Fruit fly (Drosophila melanogaster) whole organism, embryonic: ENCODE results near the gene CG8516.

Source experiments
- Ada2b ChIP-seq: fragments of 200-800 bp; sonication (Bioruptor generic); IDR thresholded peaks from 2 replicates; pipeline ENCODE4 v1.3.6; 2022; ENCODE audit warnings: missing biosample characterization, missing genetic modification characterization
- Atf-2 ChIP-seq: fragments of 200-800 bp; sonication (Bioruptor generic); optimal IDR thresholded peaks from 2 replicates; lab custom pipeline; 2016; ENCODE audit warnings: missing biosample characterization, missing genetic modification characterization
- Bteb2 ChIP-seq: fragments of 200-800 bp; sonication (Bioruptor generic); optimal IDR thresholded peaks from 2 replicates; lab custom pipeline; 2016; ENCODE audit warnings: missing biosample characterization, missing genetic modification characterization
- CG11093 ChIP-seq: fragments of 200-800 bp; sonication (Bioruptor generic); IDR thresholded peaks from 3 replicates; pipeline ENCODE4 v1.3.6; 2022; ENCODE audit warnings: missing biosample characterization, missing genetic modification characterization
- CG11560 ChIP-seq: fragments of 200-800 bp; sonication (Bioruptor generic); IDR thresholded peaks from 3 replicates; pipeline ENCODE4 v1.3.6; 2022; ENCODE audit warnings: missing biosample characterization, missing genetic modification characterization
- CG12155 ChIP-seq: fragments of 200-800 bp; sonication (Bioruptor generic); optimal IDR thresholded peaks from 3 replicates; lab custom pipeline; 2016; ENCODE audit warnings: missing biosample characterization, missing genetic modification characterization
- CG12391 ChIP-seq: fragments of 200-800 bp; sonication (Bioruptor generic); optimal IDR thresholded peaks from 3 replicates; lab custom pipeline; 2018; ENCODE audit warnings: missing biosample characterization, mild to moderate bottlenecking, missing genetic modification characterization, moderate library complexity
- CG13296 ChIP-seq: fragments of 200-800 bp; sonication (Bioruptor generic); optimal IDR thresholded peaks from 3 replicates; lab custom pipeline; 2018; ENCODE audit warnings: missing biosample characterization, mild to moderate bottlenecking, missing genetic modification characterization
- CG15269 ChIP-seq: fragments of 200-800 bp; sonication (Bioruptor generic); optimal IDR thresholded peaks from 2 replicates; lab custom pipeline; 2018; ENCODE audit warnings: missing biosample characterization, mild to moderate bottlenecking, missing genetic modification characterization, moderate library complexity
- CG16779 ChIP-seq: fragments of 200-800 bp; sonication (Bioruptor generic); IDR thresholded peaks from 2 replicates; pipeline ENCODE4 v1.3.6; 2022; ENCODE audit warnings: missing biosample characterization, missing genetic modification characterization
- CG16813 ChIP-seq: fragments of 200-800 bp; sonication (Bioruptor generic); IDR thresholded peaks from 3 replicates; pipeline ENCODE4 v1.3.6; 2022; ENCODE audit warnings: missing biosample characterization, missing genetic modification characterization; ENCODE audit not compliant: partially characterized antibody
- CG2116 ChIP-seq: fragments of 200-800 bp; sonication (Bioruptor generic); optimal IDR thresholded peaks from 3 replicates; lab custom pipeline; 2018; ENCODE audit warnings: missing biosample characterization, mild to moderate bottlenecking, missing genetic modification characterization
- CG30403 ChIP-seq: fragments of 200-800 bp; sonication (Bioruptor generic); optimal IDR thresholded peaks from 3 replicates; lab custom pipeline; 2016; ENCODE audit warnings: missing biosample characterization, missing genetic modification characterization
- CG32532 ChIP-seq: fragments of 200-800 bp; sonication (Bioruptor generic); IDR thresholded peaks from 2 replicates; pipeline ENCODE4 v1.3.6; 2022; ENCODE audit warnings: missing biosample characterization, missing genetic modification characterization
- CG34422 ChIP-seq: fragments of 200-800 bp; sonication (Bioruptor generic); IDR thresholded peaks from 3 replicates; pipeline ENCODE4 v1.3.6; 2022; ENCODE audit warnings: missing biosample characterization, missing genetic modification characterization
- CG4820 ChIP-seq: fragments of 200-800 bp; sonication (Bioruptor generic); optimal IDR thresholded peaks from 3 replicates; lab custom pipeline; 2016; ENCODE audit warnings: missing biosample characterization, missing genetic modification characterization
- CG7372 ChIP-seq: fragments of 200-800 bp; sonication (Bioruptor generic); IDR thresholded peaks from 2 replicates; pipeline ENCODE4 v1.3.6; 2022; ENCODE audit warnings: missing biosample characterization, missing genetic modification characterization
- CG7963 ChIP-seq: fragments of 200-800 bp; sonication (Bioruptor generic); IDR thresholded peaks from 3 replicates; pipeline ENCODE4 v1.3.6; 2022; ENCODE audit warnings: missing biosample characterization, missing genetic modification characterization; ENCODE audit not compliant: partially characterized antibody
- CG9609 ChIP-seq: fragments of 200-800 bp; sonication (Bioruptor generic); optimal IDR thresholded peaks from 3 replicates; lab custom pipeline; 2016; ENCODE audit warnings: missing biosample characterization, missing genetic modification characterization
- CG9727 ChIP-seq: fragments of 200-800 bp; sonication (Bioruptor generic); optimal IDR thresholded peaks from 3 replicates; lab custom pipeline; 2017; ENCODE audit warnings: missing biosample characterization, mild to moderate bottlenecking, missing genetic modification characterization
- CG9876 ChIP-seq: fragments of 200-800 bp; sonication (Bioruptor generic); optimal IDR thresholded peaks from 2 replicates; lab custom pipeline; 2016; ENCODE audit warnings: missing biosample characterization, missing genetic modification characterization
- Dad ChIP-seq: fragments of 200-800 bp; sonication (Bioruptor generic); optimal IDR thresholded peaks from 3 replicates; lab custom pipeline; 2016; ENCODE audit warnings: missing biosample characterization, missing genetic modification characterization
- Dp ChIP-seq: fragments of 200-800 bp; sonication (Bioruptor generic); optimal IDR thresholded peaks from 2 replicates; lab custom pipeline; 2018; ENCODE audit warnings: missing biosample characterization, mild to moderate bottlenecking, missing genetic modification characterization, moderate library complexity
- Dref ChIP-seq: fragments of 200-800 bp; sonication (Bioruptor generic); IDR thresholded peaks from 2 replicates; pipeline ENCODE4 v1.3.6; 2022; ENCODE audit warnings: missing biosample characterization, missing genetic modification characterization
- Drgx ChIP-seq: fragments of 200-800 bp; sonication (Bioruptor generic); IDR thresholded peaks from 2 replicates; pipeline ENCODE4 v1.3.6; 2022; ENCODE audit warnings: missing biosample characterization, missing genetic modification characterization
- Eip74EF ChIP-seq, 2 experiments: fragments of 200-800 bp in 1 of 2; fragments of >200 bp in 1 of 2; sonication (Bioruptor generic) in 1 of 2; optimal IDR thresholded peaks; 2 replicates each; lab custom pipeline; 2017 to 2019; ENCODE audit warnings: missing biosample characterization in 2 of 2, missing genetic modification characterization in 2 of 2, mild to moderate bottlenecking in 1 of 2, moderate library complexity in 1 of 2
- Ets97D ChIP-seq: fragments of 200-800 bp; sonication (Bioruptor generic); optimal IDR thresholded peaks from 3 replicates; lab custom pipeline; 2016; ENCODE audit warnings: missing biosample characterization, missing genetic modification characterization
- GATAe ChIP-seq: fragments of 200-800 bp; sonication (Bioruptor generic); conservative IDR thresholded peaks from 2 replicates; pipeline ENCODE4 v1.3.6; 2022; ENCODE audit warnings: missing biosample characterization, missing genetic modification characterization
- H15 ChIP-seq: fragments of 200-800 bp; sonication (Bioruptor generic); IDR thresholded peaks from 3 replicates; pipeline ENCODE4 v1.3.6; 2022; ENCODE audit warnings: missing biosample characterization, missing genetic modification characterization
- HLHmδ ChIP-seq: fragments of 200-800 bp; sonication (Bioruptor generic); optimal IDR thresholded peaks from 2 replicates; lab custom pipeline; 2018; ENCODE audit warnings: missing biosample characterization, mild to moderate bottlenecking, missing genetic modification characterization, moderate library complexity
- Kr ChIP-seq: fragments of 200-800 bp; sonication (Bioruptor generic); optimal IDR thresholded peaks from 2 replicates; lab custom pipeline; 2017; ENCODE audit warnings: missing biosample characterization, mild to moderate bottlenecking, missing genetic modification characterization
- Nf-YA ChIP-seq: fragments of 200-800 bp; sonication (Bioruptor generic); IDR thresholded peaks from 2 replicates; pipeline ENCODE4 v1.3.6; 2022; ENCODE audit warnings: missing biosample characterization, missing genetic modification characterization
- Ptx1 ChIP-seq: fragments of 200-800 bp; sonication (Bioruptor generic); IDR thresholded peaks from 2 replicates; pipeline ENCODE4 v1.3.6; 2022; ENCODE audit warnings: missing biosample characterization, missing genetic modification characterization
- Rfx ChIP-seq: fragments of 200-800 bp; sonication (Bioruptor generic); IDR thresholded peaks from 2 replicates; pipeline ENCODE4 v1.3.6; 2022; ENCODE audit warnings: missing biosample characterization, missing genetic modification characterization
- Side ChIP-seq: fragments of 200-800 bp; sonication (Bioruptor generic); optimal IDR thresholded peaks from 2 replicates; lab custom pipeline; 2016; ENCODE audit warnings: missing biosample characterization, missing genetic modification characterization
- Sry-δ ChIP-seq: fragments of 200-800 bp; sonication (Bioruptor generic); optimal IDR thresholded peaks from 2 replicates; lab custom pipeline; 2016; ENCODE audit warnings: missing biosample characterization, missing genetic modification characterization
- cato ChIP-seq: fragments of 200-800 bp; sonication (Bioruptor generic); optimal IDR thresholded peaks from 2 replicates; lab custom pipeline; 2016; ENCODE audit warnings: missing biosample characterization, missing genetic modification characterization, borderline replicate concordance
- chif ChIP-seq, 2 experiments: fragments of 200-800 bp; sonication (Bioruptor generic); optimal IDR thresholded peaks; 3 replicates each; lab custom pipeline; 2016; ENCODE audit warnings: missing biosample characterization in 2 of 2, missing genetic modification characterization in 2 of 2
- danr ChIP-seq: fragments of 200-800 bp; sonication (Bioruptor generic); IDR thresholded peaks from 2 replicates; pipeline ENCODE4 v1.3.6; 2022; ENCODE audit warnings: missing biosample characterization, missing genetic modification characterization
- dpn ChIP-seq, 2 experiments: fragments of 200-800 bp; sonication (Bioruptor generic); optimal IDR thresholded peaks; 3 replicates each; lab custom pipeline; 2016; ENCODE audit warnings: missing biosample characterization in 2 of 2, missing genetic modification characterization in 2 of 2
- eve ChIP-seq, 2 experiments: fragments of >200 bp; optimal IDR thresholded peaks; 2 replicates each; lab custom pipeline; 2017; ENCODE audit warnings: missing biosample characterization in 2 of 2, missing genetic modification characterization in 2 of 2
- ken ChIP-seq: fragments of 200-800 bp; sonication (Bioruptor generic); IDR thresholded peaks from 3 replicates; pipeline ENCODE4 v1.3.6; 2022; ENCODE audit warnings: missing biosample characterization, missing genetic modification characterization
- odd ChIP-seq: fragments of 200-800 bp; sonication (Bioruptor generic); optimal IDR thresholded peaks from 2 replicates; lab custom pipeline; 2017; ENCODE audit warnings: missing biosample characterization, mild to moderate bottlenecking, missing genetic modification characterization
- sens ChIP-seq: fragments of 200-800 bp; sonication (Bioruptor generic); peaks from one replicate; lab custom pipeline; 2016; ENCODE audit warnings: missing biosample characterization, missing genetic modification characterization
- so ChIP-seq: fragments of 200-800 bp; sonication (Bioruptor generic); IDR thresholded peaks from 3 replicates; pipeline ENCODE4 v1.3.6; 2022; ENCODE audit warnings: missing biosample characterization, missing genetic modification characterization
- unc-4 ChIP-seq: fragments of 200-800 bp; sonication (Bioruptor generic); IDR thresholded peaks from 2 replicates; pipeline ENCODE4 v1.3.6; 2022; ENCODE audit warnings: missing biosample characterization, missing genetic modification characterization; ENCODE audit not compliant: partially characterized antibody
- vfl ChIP-seq: fragments of 200-800 bp; sonication (Bioruptor generic); optimal IDR thresholded peaks from 2 replicates; lab custom pipeline; 2016; ENCODE audit warnings: missing biosample characterization, missing genetic modification characterization
- wek ChIP-seq: fragments of 200-800 bp; sonication (Bioruptor generic); optimal IDR thresholded peaks from 3 replicates; lab custom pipeline; 2018; ENCODE audit warnings: missing biosample characterization, mild to moderate bottlenecking, missing genetic modification characterization, moderate library complexity
- zen ChIP-seq: fragments of 200-800 bp; sonication (Bioruptor generic); optimal IDR thresholded peaks from 3 replicates; lab custom pipeline; 2018; ENCODE audit warnings: missing biosample characterization, mild to moderate bottlenecking, missing genetic modification characterization, moderate library complexity
- zen2 ChIP-seq: fragments of 200-800 bp; sonication (Bioruptor generic); IDR thresholded peaks from 3 replicates; pipeline ENCODE4 v1.3.6; 2022; ENCODE audit warnings: missing biosample characterization, missing genetic modification characterization; ENCODE audit not compliant: partially characterized antibody

CG8516 gene

dm6 chr3R:9747272-9747874, 45.7 kb upstream of the CG8516 start, which contains the start of gene CG12948 (continued):
- TF ChIP-seq zen (no peak), cato (GFP tag; lab: Kevin White, UChicago) (no peak), ken (GFP tag; lab: Robert Waterston, UW) (no peak), CG15269 (tag; lab: Kevin White, UChicago) (no peak), Atf-2 (GFP tag; lab: Kevin White, UChicago) (peak; percentile 22), CG9727 (GFP tag; lab: Kevin White, UChicago) (peak; percentile 61), Dad (peak; percentile 53), CG16813 (GFP tag; lab: Robert Waterston, UW) (peak; percentile 89), HLHmδ (GFP tag; lab: Kevin White, UChicago) (no peak), wek (GFP tag; lab: Kevin White, UChicago) (no peak), Dp (no peak), dpn (GFP tag; optimal IDR thresholded peaks at IDR 0.05; lab: Kevin White, UChicago) (peak; percentile 46 to 52), Rfx (GFP tag; lab: Robert Waterston, UW) (peak; percentile 63), CG9876 (GFP tag; lab: Kevin White, UChicago) (no peak), zen2 (GFP tag; lab: Robert Waterston, UW) (peak; percentile 76; the same call in 1 of the 3 replicates), Eip74EF (GFP tag; optimal IDR thresholded peaks at IDR 0.05; lab: Kevin White, UChicago) (no peak), unc-4 (peak; percentile 94), chif (GFP tag; optimal IDR thresholded peaks at IDR 0.05; lab: Kevin White, UChicago) (peak in 1 of 2 experiments; percentile 63), GATAe (GFP tag; lab: Robert Waterston, UW) (no peak), CG13296 (peak; percentile 54), so (peak; percentile 26; the same call in 1 of the 3 replicates), Dref (peak; percentile 56), CG9609 (GFP tag; lab: Kevin White, UChicago) (peak; percentile 18), CG30403 (GFP tag; lab: Kevin White, UChicago) (peak; percentile 72), CG7963 (GFP tag; lab: Robert Waterston, UW) (peak; percentile 66; the same call in 2 of the 3 replicates), CG11093 (0 out of 3 replicates have a peak, but pooled peaks have one; percentile 27), vfl (GFP tag; lab: Kevin White, UChicago) (peak; percentile 39), Bteb2 (GFP tag; lab: Kevin White, UChicago) (peak; percentile 16), CG32532 (GFP tag; lab: Robert Waterston, UW) (peak; percentile 33; the same call in 1 of the 2 replicates), Side (GFP tag; lab: Kevin White, UChicago) (peak; percentile 19), sens (GFP tag; lab: Kevin White, UChicago) (peak; percentile 90), Ada2b (GFP tag; lab: Robert Waterston, UW) (no peak), CG7372 (GFP tag; lab: Robert Waterston, UW) (no peak), CG12391 (tag; lab: Kevin White, UChicago) (peak; percentile 70), Ets97D (GFP tag; lab: Kevin White, UChicago) (peak; percentile 46), Ptx1 (GFP tag; lab: Robert Waterston, UW) (0 out of 2 replicates have a peak, but pooled peaks have one; percentile 43), H15 (no peak), eve (GFP tag; optimal IDR thresholded peaks at IDR 0.05; lab: Kevin White, UChicago) (no peak), CG4820 (GFP tag; lab: Kevin White, UChicago) (peak; percentile 46), Nf-YA (GFP tag; lab: Robert Waterston, UW) (no peak), CG12155 (GFP tag; lab: Kevin White, UChicago) (peak; percentile 39), Kr (GFP tag; lab: Kevin White, UChicago) (no peak), Sry-δ (peak; percentile 83), CG16779 (no peak), danr (GFP tag; lab: Robert Waterston, UW) (no peak), CG2116 (GFP tag; lab: Kevin White, UChicago) (peak; percentile 57), CG34422 (0 out of 3 replicates have a peak, but pooled peaks have one; percentile 40), odd (GFP tag; lab: Kevin White, UChicago) (no peak), CG11560 (tag; lab: Robert Waterston, UW) (peak; percentile 44; the same call in 1 of the 3 replicates), Drgx (GFP tag; lab: Robert Waterston, UW) (0 out of 2 replicates have a peak, but pooled peaks have one; percentile 19)
